Worm (Caenorhabditis elegans): Measurements from ENCODE around the gene chca-1.

chca-1 gene

DNA sequence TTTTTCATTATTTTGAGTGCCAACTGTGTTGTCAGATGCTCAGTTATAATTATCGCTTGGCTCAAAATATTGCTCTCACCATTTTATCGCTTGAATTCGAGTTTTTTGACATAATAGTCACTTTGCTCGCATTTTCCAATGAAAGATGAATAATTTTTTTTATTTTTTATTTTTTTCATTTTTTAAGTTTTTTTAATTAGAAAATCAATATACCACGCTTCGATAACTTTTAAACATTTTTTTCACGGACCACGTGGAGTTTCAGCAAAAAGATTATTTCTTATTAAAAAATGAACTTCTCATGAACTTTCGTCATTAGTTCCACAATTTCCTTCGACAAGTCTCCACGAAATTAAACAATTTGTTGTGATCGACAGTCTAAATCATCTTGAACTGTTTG, 36.5 kb upstream of the chca-1 start, which contains the start of gene elt-1:
Gene elt-1 (plus strand): TSS at position 301 of the 400 bp plus-strand sequence.
- TF ChIP-seq elt-1 (tag; optimal IDR thresholded peaks at IDR 0.05) = no peak
- TF ChIP-seq jun-1 (tag; optimal IDR thresholded peaks at IDR 0.05) = no peak
- TF ChIP-seq nhr-77 (tag; optimal IDR thresholded peaks at IDR 0.05) = no peak
- no peak for TF ChIP-seq eor-1 (tag; optimal IDR thresholded peaks at IDR 0.05)
- no peak for TF ChIP-seq ztf-11 (tag; optimal IDR thresholded peaks at IDR 0.05)
- no peak for TF ChIP-seq pha-4 (tag; optimal IDR thresholded peaks at IDR 0.05)
- TF ChIP-seq pqm-1 (tag; optimal IDR thresholded peaks at IDR 0.05) = no peak
- no peak for TF ChIP-seq egl-27 (tag; optimal IDR thresholded peaks at IDR 0.05)
- no peak for TF ChIP-seq lin-15B (tag; optimal IDR thresholded peaks at IDR 0.05)
- TF ChIP-seq sea-2 (GFP tag; optimal IDR thresholded peaks at IDR 0.05) = no peak
- TF ChIP-seq ZK546.5 (tag; optimal IDR thresholded peaks at IDR 0.05) = no peak
- TF ChIP-seq nfya-1 (tag; optimal IDR thresholded peaks at IDR 0.05; ENCODE audit: insufficient read depth) = no peak
- TF ChIP-seq tbx-2 (tag; optimal IDR thresholded peaks at IDR 0.05) = no peak
- no peak for TF ChIP-seq mml-1 (tag; optimal IDR thresholded peaks at IDR 0.05)
- no peak for TF ChIP-seq ceh-28 (tag; optimal IDR thresholded peaks at IDR 0.05)
- TF ChIP-seq lin-39 (tag; optimal IDR thresholded peaks at IDR 0.05) = no peak
- TF ChIP-seq daf-12 (tag; optimal IDR thresholded peaks at IDR 0.05) = no peak
- TF ChIP-seq ztf-4 (tag; optimal IDR thresholded peaks at IDR 0.05) = no peak
- no peak for TF ChIP-seq nhr-76 (tag; optimal IDR thresholded peaks at IDR 0.05)

DNA sequence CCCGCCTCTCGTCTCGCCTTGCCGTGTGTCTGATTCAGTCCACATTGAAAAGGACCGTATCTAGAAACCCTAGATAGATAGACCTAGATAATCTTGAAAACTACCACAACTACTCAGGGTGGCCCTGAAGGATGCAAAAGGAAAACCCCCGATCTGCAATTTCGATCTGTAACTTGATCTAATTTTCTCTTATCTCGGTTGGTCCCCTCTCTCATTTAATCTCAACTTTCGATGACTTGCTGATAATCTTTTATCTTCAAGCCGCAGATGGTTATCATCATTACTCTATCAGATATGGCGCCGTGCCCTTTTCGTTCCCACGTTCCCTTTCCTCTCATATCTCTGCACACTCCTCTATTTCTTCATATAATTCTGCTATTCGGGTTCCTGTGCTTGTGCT, 35.7 kb upstream of the chca-1 start:
- TF ChIP-seq ceh-16 (tag; optimal IDR thresholded peaks at IDR 0.05) (peak; percentile 47), nhr-23 (tag; optimal IDR thresholded peaks at IDR 0.05) (peak; percentile 86), fos-1 (tag; optimal IDR thresholded peaks at IDR 0.05) (no peak), skn-1 (tag; optimal IDR thresholded peaks at IDR 0.05) (no peak), nhr-76 (tag; optimal IDR thresholded peaks at IDR 0.05) (no peak), hmg-11 (tag; optimal IDR thresholded peaks at IDR 0.05) (no peak), nhr-25 (tag; optimal IDR thresholded peaks at IDR 0.05) (peak; percentile 67), elt-1 (tag; optimal IDR thresholded peaks at IDR 0.05) (peak; percentile 100), ceh-82 (tag; optimal IDR thresholded peaks at IDR 0.05) (no peak), lsy-12 (tag; optimal IDR thresholded peaks at IDR 0.05) (peak; percentile 23)

DNA sequence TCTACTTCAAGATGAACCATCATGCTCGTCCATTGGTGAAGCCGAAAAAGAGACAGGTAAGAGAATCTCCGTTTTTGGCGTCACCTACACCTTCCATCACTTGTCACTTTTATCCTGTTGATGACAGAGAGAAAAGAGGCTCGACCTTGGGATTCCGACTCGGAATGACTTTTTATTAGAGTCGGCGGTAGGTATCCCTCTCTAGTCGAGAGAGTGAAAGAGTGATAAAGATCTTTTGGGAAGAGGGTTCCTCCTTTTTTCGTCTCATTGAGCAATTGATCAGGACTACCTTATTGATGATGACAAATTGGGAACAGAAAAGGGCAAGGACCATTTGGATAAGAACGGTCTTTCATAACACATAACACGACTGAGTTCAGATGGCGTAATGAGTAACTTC, 33.8 kb upstream of the chca-1 start:
- TF ChIP-seq ama-1 (optimal IDR thresholded peaks at IDR 0.05) (no peak), elt-1 (tag; optimal IDR thresholded peaks at IDR 0.05) (peak; percentile 96)

DNA sequence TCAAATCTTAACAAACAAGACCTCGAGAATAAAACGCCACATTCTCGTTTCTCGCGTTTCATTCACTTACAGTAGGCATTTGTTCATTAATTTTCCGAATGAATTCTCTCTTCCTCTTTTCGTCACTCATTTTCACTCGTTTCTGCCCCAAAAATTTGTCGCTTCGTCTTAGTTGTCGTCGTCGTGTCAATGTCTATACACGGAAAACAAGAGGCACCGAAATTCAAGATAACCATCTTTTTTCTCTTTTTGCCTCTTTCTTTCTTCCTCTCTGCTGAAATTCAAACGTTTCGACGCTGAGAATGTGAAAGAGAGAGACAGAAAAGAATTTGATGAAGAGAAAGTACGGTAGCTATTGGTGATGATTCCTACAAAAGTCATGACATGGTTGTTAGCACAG, 33.2 kb upstream of the chca-1 start:
- TF ChIP-seq sea-2 (GFP tag; optimal IDR thresholded peaks at IDR 0.05) (no peak), fos-1 (tag; optimal IDR thresholded peaks at IDR 0.05) (no peak), nhr-11 (tag; optimal IDR thresholded peaks at IDR 0.05) (no peak), nhr-76 (tag; optimal IDR thresholded peaks at IDR 0.05) (no peak), eor-1 (tag; optimal IDR thresholded peaks at IDR 0.05) (no peak), ceh-9 (tag; optimal IDR thresholded peaks at IDR 0.05) (no peak), nhr-25 (tag; optimal IDR thresholded peaks at IDR 0.05) (peak; percentile 61), lsy-12 (tag; optimal IDR thresholded peaks at IDR 0.05) (no peak), ceh-28 (tag; optimal IDR thresholded peaks at IDR 0.05) (no peak), elt-1 (tag; optimal IDR thresholded peaks at IDR 0.05) (peak; percentile 99), ztf-4 (tag; optimal IDR thresholded peaks at IDR 0.05) (no peak), nhr-23 (tag; optimal IDR thresholded peaks at IDR 0.05) (peak; percentile 9), nfya-1 (tag; optimal IDR thresholded peaks at IDR 0.05; ENCODE audit: insufficient read depth) (no peak), jun-1 (tag; optimal IDR thresholded peaks at IDR 0.05) (no peak), ceh-16 (tag; optimal IDR thresholded peaks at IDR 0.05) (no peak), unc-39 (tag; optimal IDR thresholded peaks at IDR 0.05) (no peak), skn-1 (tag; optimal IDR thresholded peaks at IDR 0.05) (no peak), hmg-11 (tag; optimal IDR thresholded peaks at IDR 0.05) (no peak), nhr-67 (tag; optimal IDR thresholded peaks at IDR 0.05) (no peak)

DNA sequence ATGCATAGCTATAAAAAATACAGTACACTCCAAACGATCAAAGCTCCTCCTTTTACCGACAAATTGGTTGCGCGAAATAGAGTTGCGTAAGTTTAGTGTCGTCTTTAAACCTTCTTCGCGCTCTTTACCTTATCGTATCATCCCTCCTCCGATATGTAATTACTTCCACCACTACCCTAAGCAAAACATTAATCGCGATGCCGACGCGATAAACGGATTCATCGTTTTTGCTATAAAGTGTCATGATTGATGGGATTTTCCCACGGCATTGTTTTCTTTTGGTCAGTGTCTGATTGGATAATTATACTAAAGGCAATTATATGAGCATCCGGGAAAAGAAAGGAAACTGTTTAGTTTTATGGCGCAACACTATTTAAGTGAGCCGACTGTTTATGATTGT, 32.4 kb upstream of the chca-1 start:
- no peak for TF ChIP-seq hmg-11 (tag; optimal IDR thresholded peaks at IDR 0.05)
- peak; percentile 92 for TF ChIP-seq elt-1 (tag; optimal IDR thresholded peaks at IDR 0.05)

DNA sequence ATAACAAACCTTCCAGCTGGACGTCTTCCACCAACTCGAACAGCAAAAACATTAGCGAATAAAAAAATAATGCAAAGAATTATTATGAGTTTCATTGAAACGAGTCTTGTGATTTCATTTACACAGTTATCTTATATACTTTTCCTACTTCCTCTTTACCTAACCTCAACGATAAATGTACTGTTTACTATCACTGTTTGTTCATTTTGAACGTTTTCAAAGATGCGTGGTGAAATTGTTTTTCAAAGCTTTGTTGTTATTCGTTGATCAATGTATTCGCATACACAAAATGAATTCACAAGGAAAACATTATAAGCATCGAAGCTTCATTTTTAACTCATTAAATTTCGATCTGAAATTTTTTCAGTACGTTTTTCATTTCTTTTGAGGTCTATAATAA, 28.9 kb upstream of the chca-1 start, which contains the start of gene W09C2.7:
Gene W09C2.7 (minus strand): TSS at position 101 of the 400 bp plus-strand sequence.
- TF ChIP-seq sea-2 (GFP tag; optimal IDR thresholded peaks at IDR 0.05) (no peak), egl-5 (tag; optimal IDR thresholded peaks at IDR 0.05) (no peak), nhr-67 (tag; optimal IDR thresholded peaks at IDR 0.05) (no peak), elt-1 (tag; optimal IDR thresholded peaks at IDR 0.05) (no peak), mdl-1 (tag; optimal IDR thresholded peaks at IDR 0.05) (no peak), nhr-237 (tag; optimal IDR thresholded peaks at IDR 0.05) (no peak), elt-3 (tag; optimal IDR thresholded peaks at IDR 0.05) (no peak), ztf-11 (tag; optimal IDR thresholded peaks at IDR 0.05) (no peak), daf-12 (tag; optimal IDR thresholded peaks at IDR 0.05) (no peak), ztf-4 (tag; optimal IDR thresholded peaks at IDR 0.05) (no peak), mml-1 (tag; optimal IDR thresholded peaks at IDR 0.05) (no peak), egl-27 (tag; optimal IDR thresholded peaks at IDR 0.05) (no peak), snpc-4 (tag; optimal IDR thresholded peaks at IDR 0.05) (no peak), unc-62 (GFP tag; optimal IDR thresholded peaks at IDR 0.05) (no peak), ceh-16 (tag; optimal IDR thresholded peaks at IDR 0.05) (no peak), ZK546.5 (tag; optimal IDR thresholded peaks at IDR 0.05) (no peak), nhr-28 (tag; optimal IDR thresholded peaks at IDR 0.05) (no peak)
